Fruit fly (Drosophila melanogaster): ENCODE results near the gene AMPKalpha.

DNA sequence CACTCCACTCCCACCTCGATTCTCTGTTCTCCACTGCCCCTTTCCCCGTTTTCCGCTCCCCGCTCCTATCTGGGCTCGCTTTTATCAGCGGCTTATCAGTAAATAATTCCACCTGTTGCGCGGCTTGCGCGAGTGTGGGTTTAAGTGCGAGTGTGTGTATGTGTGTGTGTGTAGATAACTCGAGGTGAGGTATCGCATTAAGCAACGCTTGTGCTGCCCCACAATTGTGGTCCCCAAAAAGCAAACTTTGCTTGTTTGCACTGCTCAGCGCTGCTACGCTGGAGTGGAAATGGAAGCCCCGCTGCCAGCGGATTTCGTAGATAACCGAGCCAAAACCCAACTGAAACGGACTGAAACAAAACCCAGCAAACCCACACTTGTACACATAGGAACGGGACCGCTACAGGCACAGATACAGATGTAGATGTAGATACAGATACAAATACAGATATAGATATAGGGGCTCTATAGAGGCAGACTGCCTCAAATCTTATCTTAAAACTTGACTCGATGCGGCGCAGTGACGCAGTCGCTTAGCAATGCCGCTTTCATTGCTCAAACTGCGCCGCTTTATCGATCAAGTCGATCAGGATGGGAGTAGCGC, 11.9 kb downstream of the AMPKalpha start:
- no peak for TF ChIP-seq tio (GFP tag; optimal IDR thresholded peaks at IDR 0.05)
- TF ChIP-seq Hr3 (GFP tag; optimal IDR thresholded peaks at IDR 0.05), result no peak
- TF ChIP-seq zfh1 (GFP tag; IDR thresholded peaks at IDR 0.05), result no peak
- TF ChIP-seq Poxn (GFP tag; IDR thresholded peaks at IDR 0.05), result no peak
- TF ChIP-seq nmo (GFP tag; optimal IDR thresholded peaks at IDR 0.05), result no peak
- no peak for TF ChIP-seq CG1832 (GFP tag; optimal IDR thresholded peaks at IDR 0.05)
- TF ChIP-seq vfl (GFP tag; optimal IDR thresholded peaks at IDR 0.05), result no peak

Data from whole organism, embryonic.